Worm (Caenorhabditis elegans): ENCODE data around the gene F16B12.4.

ce11 chrX:14090990-14091389, 7.5 kb downstream of the F16B12.4 start:
- TF ChIP-seq pha-4 (tag; optimal IDR thresholded peaks at IDR 0.05) = no peak
- no peak for TF ChIP-seq nhr-28 (tag; optimal IDR thresholded peaks at IDR 0.05)
- TF ChIP-seq pqm-1 (tag; optimal IDR thresholded peaks at IDR 0.05) = no peak
- TF ChIP-seq ztf-4 (tag; optimal IDR thresholded peaks at IDR 0.05) = no peak
- no peak for TF ChIP-seq ama-1 (optimal IDR thresholded peaks at IDR 0.05)
